Worm (Caenorhabditis elegans) whole organism, early embryonic: ENCODE data around the gene F54B8.1.
"Not testable (repeated sequence)": the region's sequence is repeated elsewhere in the genome, so short reads cannot be mapped to it uniquely, and the experiment has no call there.

ENCODE experiments used
- aly-1 ChIP-seq: sonication (generic microtip); optimal IDR thresholded peaks from 2 replicates; lab custom pipeline; 2016; ENCODE audit warnings: missing genetic modification characterization, missing compliant biosample characterization
- ama-1 ChIP-seq: fragments of 150-350 bp; optimal IDR thresholded peaks from 2 replicates; lab custom pipeline; 2014
- flt-1 ChIP-seq: fragments of 200-800 bp; sonication (Bioruptor generic); IDR thresholded peaks from 2 replicates; pipeline ENCODE4 v1.3.6; 2022; ENCODE audit warnings: missing genetic modification characterization, missing compliant biosample characterization
- hnd-1 ChIP-seq: sonication (generic microtip); optimal IDR thresholded peaks from 2 replicates; lab custom pipeline; 2016; ENCODE audit warnings: missing genetic modification characterization, missing compliant biosample characterization
- scrt-1 ChIP-seq: fragments of 200-800 bp; sonication (Bioruptor generic); IDR thresholded peaks from 2 replicates; pipeline ENCODE4 v1.3.6; 2022; ENCODE audit warnings: missing genetic modification characterization, missing compliant biosample characterization

DNA sequence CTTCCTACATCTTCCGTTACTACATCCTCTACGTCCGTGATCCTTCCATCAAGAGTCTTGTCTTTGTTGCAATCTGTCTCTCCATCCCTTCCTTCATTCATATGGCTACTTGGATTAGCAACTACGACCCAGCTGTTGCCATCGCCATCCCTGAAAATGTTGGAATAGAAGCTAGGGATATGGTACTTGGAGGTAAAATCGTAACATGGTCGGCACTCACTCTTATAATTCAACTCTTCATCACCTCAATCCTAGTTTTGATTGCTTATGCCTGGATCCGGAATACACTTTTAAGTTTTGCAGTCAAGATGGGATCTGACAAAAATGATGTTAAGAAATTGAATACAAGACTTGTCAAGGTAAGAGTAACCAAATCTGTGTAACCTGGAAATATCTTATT, 6.8 kb upstream of the F54B8.1 start, which contains the start of gene T26E4.18:
- TF ChIP-seq ama-1 (lab: Kevin White, UChicago); scrt-1; aly-1 (tag; lab: Kevin White, UChicago); hnd-1 (tag; lab: Kevin White, UChicago); flt-1: not testable (repeated sequence)
